Worm (Caenorhabditis elegans) whole organism, L3 larva: ENCODE measurements around the gene ced-10.

Experiments used
- R02D3.7 ChIP-seq: fragments of 150-350 bp; optimal IDR thresholded peaks from 2 replicates; lab custom pipeline; 2014; ENCODE audit warnings: missing biosample characterization, missing genetic modification characterization
- ama-1 ChIP-seq: fragments of 150-350 bp; optimal IDR thresholded peaks from 2 replicates; lab custom pipeline; 2018
- nfya-1 ChIP-seq: sonication (generic microtip); optimal IDR thresholded peaks from 2 replicates; lab custom pipeline; 2017; ENCODE audit warnings: missing genetic modification characterization, mild to moderate bottlenecking, missing compliant biosample characterization, antibody characterized with exemption, moderate library complexity; ENCODE audit not compliant: insufficient read depth
- nhr-77 ChIP-seq: fragments of 150-350 bp; optimal IDR thresholded peaks from 2 replicates; lab custom pipeline; 2014; ENCODE audit warnings: missing biosample characterization, missing genetic modification characterization
- sea-2 ChIP-seq: fragments of 150-350 bp; sonication (generic microtip); optimal IDR thresholded peaks from 4 replicates; lab custom pipeline; 2014; ENCODE audit warnings: missing biosample characterization, missing genetic modification reagents, missing genetic modification characterization
- snpc-4 ChIP-seq: fragments of 150-350 bp; optimal IDR thresholded peaks from 2 replicates; lab custom pipeline; 2014; ENCODE audit warnings: missing biosample characterization, missing genetic modification characterization
- unc-39 ChIP-seq: sonication (generic microtip); optimal IDR thresholded peaks from 4 replicates; lab custom pipeline; 2017; ENCODE audit warnings: missing biosample characterization, missing genetic modification characterization
- unc-62 ChIP-seq: fragments of 150-350 bp; sonication (generic microtip); optimal IDR thresholded peaks from 4 replicates; lab custom pipeline; 2014; ENCODE audit warnings: missing biosample characterization, missing genetic modification reagents, missing genetic modification characterization
- ztf-11 ChIP-seq: fragments of 150-350 bp; optimal IDR thresholded peaks from 2 replicates; lab custom pipeline; 2014; ENCODE audit warnings: missing biosample characterization, missing genetic modification characterization

- TF ChIP-seq sea-2, result no peak
- no peak for TF ChIP-seq nhr-77 (tag; lab: Kevin White, UChicago)
- TF ChIP-seq snpc-4 (tag; lab: Kevin White, UChicago), result no peak
- TF ChIP-seq nfya-1 (tag; lab: Kevin White, UChicago), result no peak
- no peak for TF ChIP-seq ztf-11 (tag; lab: Kevin White, UChicago)
- TF ChIP-seq unc-39 (tag; lab: Kevin White, UChicago), result no peak
- TF ChIP-seq unc-62, result no peak
- TF ChIP-seq ama-1, result no peak
- TF ChIP-seq R02D3.7 (tag; lab: Kevin White, UChicago), result no peak
Observed at ce11 chrIV:3505940-3506339, 3.4 kb downstream of the ced-10 start.
